Fruit fly (Drosophila melanogaster) whole organism, embryonic: ENCODE measurements around the gene CG9522.
A peak's percentile ranks its signal among the peaks of the same experiment; 100 is the strongest.

Experiments
- Adf1 ChIP-seq: fragments of 200-800 bp; sonication (Bioruptor generic); IDR thresholded peaks from 2 replicates; pipeline ENCODE4 v1.3.6; 2022; ENCODE audit warnings: missing biosample characterization, missing genetic modification characterization
- Aef1 ChIP-seq: fragments of 200-800 bp; sonication (Bioruptor generic); IDR thresholded peaks from 3 replicates; pipeline ENCODE4 v1.3.6; 2022; ENCODE audit warnings: missing biosample characterization, missing genetic modification characterization
- Atf-2 ChIP-seq: fragments of 200-800 bp; sonication (Bioruptor generic); optimal IDR thresholded peaks from 2 replicates; lab custom pipeline; 2016; ENCODE audit warnings: missing biosample characterization, missing genetic modification characterization
- CG10431 ChIP-seq: fragments of 200-800 bp; sonication (Bioruptor generic); optimal IDR thresholded peaks from 3 replicates; lab custom pipeline; 2018; ENCODE audit warnings: missing biosample characterization, mild to moderate bottlenecking, missing genetic modification characterization
- CG10565 ChIP-seq: fragments of 200-800 bp; sonication (Bioruptor generic); optimal IDR thresholded peaks from 3 replicates; lab custom pipeline; 2016; ENCODE audit warnings: missing biosample characterization, mild to moderate bottlenecking, missing genetic modification characterization
- CG12769 ChIP-seq: fragments of 200-800 bp; sonication (Bioruptor generic); optimal IDR thresholded peaks from 2 replicates; lab custom pipeline; 2019; ENCODE audit warnings: missing biosample characterization, mild to moderate bottlenecking, missing genetic modification characterization, moderate library complexity
- CG14860 ChIP-seq: fragments of 200-800 bp; sonication (Bioruptor generic); IDR thresholded peaks from 3 replicates; pipeline ENCODE4 v1.3.6; 2022; ENCODE audit warnings: missing biosample characterization, missing genetic modification characterization; ENCODE audit not compliant: partially characterized antibody
- CG16863 ChIP-seq: fragments of 200-800 bp; sonication (Bioruptor generic); optimal IDR thresholded peaks from 3 replicates; lab custom pipeline; 2016; ENCODE audit warnings: missing biosample characterization, missing genetic modification characterization
- CG17186 ChIP-seq: fragments of 200-800 bp; sonication (Bioruptor generic); optimal IDR thresholded peaks from 3 replicates; lab custom pipeline; 2017; ENCODE audit warnings: missing biosample characterization, missing genetic modification reagents, missing genetic modification characterization
- CG18011 ChIP-seq: fragments of 200-800 bp; sonication (Bioruptor generic); optimal IDR thresholded peaks from 2 replicates; lab custom pipeline; 2017; ENCODE audit warnings: missing biosample characterization, missing genetic modification characterization, mild to moderate bottlenecking, moderate library complexity, missing genotype
- CG33213 ChIP-seq: fragments of 200-800 bp; sonication (Bioruptor generic); optimal IDR thresholded peaks from 3 replicates; lab custom pipeline; 2016; ENCODE audit warnings: missing biosample characterization, missing genetic modification characterization
- CG42726 ChIP-seq: fragments of 200-800 bp; sonication (Bioruptor generic); IDR thresholded peaks from 2 replicates; pipeline ENCODE4 v1.3.6; 2022; ENCODE audit warnings: missing biosample characterization, missing genetic modification characterization; ENCODE audit not compliant: partially characterized antibody
- CG5180 ChIP-seq: fragments of 200-800 bp; sonication (Bioruptor generic); optimal IDR thresholded peaks from 3 replicates; lab custom pipeline; 2017; ENCODE audit warnings: missing biosample characterization, missing genetic modification characterization, mild to moderate bottlenecking, moderate library complexity, missing genetic modification reagents
- CG6272 ChIP-seq: fragments of 200-800 bp; sonication (Bioruptor generic); IDR thresholded peaks from 2 replicates; pipeline ENCODE4 v1.3.6; 2022; ENCODE audit warnings: missing biosample characterization, missing genetic modification characterization
- CG7745 ChIP-seq: fragments of 200-800 bp; sonication (Bioruptor generic); optimal IDR thresholded peaks from 2 replicates; lab custom pipeline; 2018; ENCODE audit warnings: missing biosample characterization, mild to moderate bottlenecking, missing genetic modification characterization, moderate library complexity
- CG7786 ChIP-seq: fragments of 200-800 bp; sonication (Bioruptor generic); optimal IDR thresholded peaks from 2 replicates; lab custom pipeline; 2016; ENCODE audit warnings: missing biosample characterization, missing genetic modification characterization
- CG9932 ChIP-seq: fragments of 200-800 bp; sonication (Bioruptor generic); IDR thresholded peaks from 2 replicates; pipeline ENCODE4 v1.3.6; 2022; ENCODE audit warnings: missing biosample characterization, missing genetic modification characterization
- CTCF ChIP-seq: fragments of 200-800 bp; sonication (Bioruptor generic); optimal IDR thresholded peaks from 2 replicates; lab custom pipeline; 2017; ENCODE audit warnings: missing biosample characterization, mild to moderate bottlenecking, missing genetic modification characterization, moderate library complexity
- Doc2 ChIP-seq: fragments of 200-800 bp; sonication (Bioruptor generic); IDR thresholded peaks from 2 replicates; pipeline ENCODE4 v1.3.6; 2022; ENCODE audit warnings: missing biosample characterization, missing genetic modification characterization
- Dref ChIP-seq: fragments of 200-800 bp; sonication (Bioruptor generic); IDR thresholded peaks from 2 replicates; pipeline ENCODE4 v1.3.6; 2022; ENCODE audit warnings: missing biosample characterization, missing genetic modification characterization
- E2f2 ChIP-seq: fragments of 200-800 bp; sonication (Bioruptor generic); IDR thresholded peaks from 2 replicates; pipeline ENCODE4 v1.3.6; 2022; ENCODE audit warnings: missing biosample characterization, missing genetic modification characterization
- Gug ChIP-seq: fragments of 200-800 bp; sonication (Bioruptor generic); IDR thresholded peaks from 4 replicates; pipeline ENCODE4 v1.3.6; 2022; ENCODE audit warnings: missing biosample characterization, missing genetic modification characterization
- HHEX ChIP-seq: fragments of 200-800 bp; sonication (Bioruptor generic); optimal IDR thresholded peaks from 3 replicates; lab custom pipeline; 2017; ENCODE audit warnings: missing biosample characterization, mild to moderate bottlenecking, missing genetic modification characterization, missing genetic modification reagents
- HLHmδ ChIP-seq: fragments of 200-800 bp; sonication (Bioruptor generic); optimal IDR thresholded peaks from 2 replicates; lab custom pipeline; 2018; ENCODE audit warnings: missing biosample characterization, mild to moderate bottlenecking, missing genetic modification characterization, moderate library complexity
- Hmx ChIP-seq: fragments of 200-800 bp; sonication (Bioruptor generic); optimal IDR thresholded peaks from 2 replicates; lab custom pipeline; 2016; ENCODE audit warnings: missing biosample characterization, missing genetic modification characterization
- Hr3 ChIP-seq: fragments of 200-800 bp; sonication (Bioruptor generic); optimal IDR thresholded peaks from 3 replicates; lab custom pipeline; 2016; ENCODE audit warnings: missing biosample characterization, missing genetic modification characterization
- Nf-YB ChIP-seq: fragments of 200-800 bp; sonication (Bioruptor generic); optimal IDR thresholded peaks from 3 replicates; lab custom pipeline; 2019; ENCODE audit warnings: missing biosample characterization, mild to moderate bottlenecking, missing genetic modification characterization, moderate library complexity
- NfI ChIP-seq: fragments of 200-800 bp; sonication (Bioruptor generic); optimal IDR thresholded peaks from 3 replicates; lab custom pipeline; 2018; ENCODE audit warnings: missing biosample characterization, mild to moderate bottlenecking, missing genetic modification characterization, moderate library complexity
- Rfx ChIP-seq: fragments of 200-800 bp; sonication (Bioruptor generic); IDR thresholded peaks from 2 replicates; pipeline ENCODE4 v1.3.6; 2022; ENCODE audit warnings: missing biosample characterization, missing genetic modification characterization
- Rx ChIP-seq: fragments of 200-800 bp; sonication (Bioruptor generic); IDR thresholded peaks from 2 replicates; pipeline ENCODE4 v1.3.6; 2022; ENCODE audit warnings: missing biosample characterization, missing genetic modification characterization
- bcd ChIP-seq: fragments of 200-800 bp; sonication (Bioruptor generic); optimal IDR thresholded peaks from 2 replicates; lab custom pipeline; 2017; ENCODE audit warnings: missing biosample characterization, mild to moderate bottlenecking, missing genetic modification characterization
- bsh ChIP-seq, 2 experiments: fragments of 200-800 bp; sonication (Bioruptor generic); optimal IDR thresholded peaks; 2 replicates each; lab custom pipeline; 2017 to 2018; ENCODE audit warnings: mild to moderate bottlenecking in 2 of 2, missing biosample characterization in 2 of 2, missing genetic modification characterization in 2 of 2, moderate library complexity in 1 of 2
- cad ChIP-seq: fragments of >200 bp; optimal IDR thresholded peaks from 2 replicates; lab custom pipeline; 2017; ENCODE audit warnings: missing biosample characterization, missing genetic modification characterization
- cas ChIP-seq: fragments of 200-800 bp; sonication (Bioruptor generic); IDR thresholded peaks from 2 replicates; pipeline ENCODE4 v1.3.6; 2022; ENCODE audit warnings: missing biosample characterization, missing genetic modification characterization
- crol ChIP-seq: fragments of 200-800 bp; sonication (Bioruptor generic); IDR thresholded peaks from 2 replicates; pipeline ENCODE4 v1.3.6; 2022; ENCODE audit warnings: missing biosample characterization, missing genetic modification characterization
- gcm ChIP-seq: fragments of 200-800 bp; sonication (Bioruptor generic); optimal IDR thresholded peaks from 2 replicates; lab custom pipeline; 2019; ENCODE audit warnings: missing biosample characterization, mild to moderate bottlenecking, missing genetic modification characterization, moderate library complexity
- grau ChIP-seq: fragments of 200-800 bp; optimal IDR thresholded peaks from 3 replicates; lab custom pipeline; 2019; ENCODE audit warnings: missing biosample characterization, mild to moderate bottlenecking, missing genetic modification characterization, moderate library complexity
- klu ChIP-seq: fragments of 200-800 bp; sonication (Bioruptor generic); IDR thresholded peaks from 2 replicates; pipeline ENCODE4 v1.3.6; 2022; ENCODE audit warnings: missing biosample characterization, missing genetic modification characterization
- maf-S ChIP-seq: fragments of 200-800 bp; sonication (Bioruptor generic); optimal IDR thresholded peaks from 2 replicates; lab custom pipeline; 2016; ENCODE audit warnings: missing biosample characterization, missing genetic modification characterization
- pb ChIP-seq: fragments of 200-800 bp; sonication (Bioruptor generic); optimal IDR thresholded peaks from 3 replicates; lab custom pipeline; 2016; ENCODE audit warnings: missing biosample characterization, missing genetic modification characterization
- pfk ChIP-seq: fragments of 200-800 bp; sonication (Bioruptor generic); optimal IDR thresholded peaks from 2 replicates; lab custom pipeline; 2018; ENCODE audit warnings: missing biosample characterization, mild to moderate bottlenecking, missing genetic modification characterization, moderate library complexity
- salm ChIP-seq: fragments of 200-800 bp; sonication (Bioruptor generic); optimal IDR thresholded peaks from 2 replicates; lab custom pipeline; 2018; ENCODE audit warnings: missing biosample characterization, mild to moderate bottlenecking, missing genetic modification characterization
- sqz ChIP-seq: fragments of 200-800 bp; sonication (Bioruptor generic); optimal IDR thresholded peaks from 3 replicates; lab custom pipeline; 2018; ENCODE audit warnings: missing biosample characterization, mild to moderate bottlenecking, missing genetic modification characterization
- stc ChIP-seq: fragments of 200-800 bp; sonication (Bioruptor generic); IDR thresholded peaks from 2 replicates; pipeline ENCODE4 v1.3.6; 2022; ENCODE audit warnings: missing biosample characterization, missing genetic modification characterization
- sug ChIP-seq: fragments of 200-800 bp; optimal IDR thresholded peaks from 2 replicates; lab custom pipeline; 2019; ENCODE audit warnings: missing biosample characterization, mild to moderate bottlenecking, missing genetic modification characterization, moderate library complexity
- trem ChIP-seq: fragments of 200-800 bp; optimal IDR thresholded peaks from 3 replicates; lab custom pipeline; 2019; ENCODE audit warnings: missing biosample characterization, mild to moderate bottlenecking, missing genetic modification characterization, moderate library complexity
- trh ChIP-seq: fragments of 200-800 bp; sonication (Bioruptor generic); optimal IDR thresholded peaks from 2 replicates; lab custom pipeline; 2016; ENCODE audit warnings: missing biosample characterization, missing genetic modification characterization
- tup ChIP-seq: fragments of 200-800 bp; sonication (Bioruptor generic); optimal IDR thresholded peaks from 2 replicates; lab custom pipeline; 2016; ENCODE audit warnings: missing biosample characterization, mild to moderate bottlenecking, missing genetic modification characterization, moderate library complexity
- wdn ChIP-seq: fragments of 200-800 bp; sonication (Bioruptor generic); IDR thresholded peaks from 2 replicates; pipeline ENCODE4 v1.3.6; 2022; ENCODE audit warnings: missing biosample characterization, missing genetic modification characterization
- wor ChIP-seq: fragments of 200-800 bp; sonication (Bioruptor generic); IDR thresholded peaks from 2 replicates; pipeline ENCODE4 v1.3.6; 2022; ENCODE audit warnings: missing biosample characterization, missing genetic modification characterization
- z ChIP-seq: fragments of 200-800 bp; sonication (Bioruptor generic); IDR thresholded peaks from 3 replicates; pipeline ENCODE4 v1.3.6; 2022; ENCODE audit warnings: missing biosample characterization, missing genetic modification characterization

CG9522 gene

DNA sequence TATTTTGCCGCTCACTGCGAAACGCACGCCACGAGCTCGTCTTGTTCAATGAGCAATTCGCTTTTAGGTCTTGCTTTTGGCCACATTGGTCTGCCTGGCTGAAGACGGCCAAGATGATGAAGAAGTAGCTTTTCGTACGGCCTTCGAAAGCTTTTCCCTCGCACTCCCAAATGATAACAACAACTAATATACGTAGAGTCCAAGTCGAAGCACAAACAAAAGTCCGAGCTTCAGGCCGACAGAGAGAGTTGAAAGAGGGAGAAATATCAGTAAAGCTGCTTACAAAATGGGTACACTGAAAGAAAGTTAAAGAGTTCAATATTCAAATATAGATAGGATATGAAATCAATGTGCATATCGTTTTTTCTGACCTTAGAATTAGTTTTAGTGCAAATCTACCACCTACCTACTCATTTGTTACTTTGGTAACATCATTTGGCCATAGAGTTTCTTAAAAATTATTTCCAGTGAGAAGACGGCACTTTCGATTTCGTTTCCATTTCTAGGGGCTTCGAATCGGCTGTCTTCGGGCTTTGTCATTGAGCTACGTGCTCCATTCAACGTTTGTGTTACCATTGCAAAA, 34.0 kb upstream of the CG9522 start, which contains the start of the genes CG45064 and CG45065 (continued):
- TF ChIP-seq CG10565 (peak; percentile 14), CG7786 (GFP tag; lab: Kevin White, UChicago) (peak; percentile 67), maf-S (peak; percentile 68), CG12769 (peak; percentile 85), Adf1 (GFP tag; lab: Robert Waterston, UW) (no peak), trh (GFP tag; lab: Kevin White, UChicago) (peak; percentile 16), salm (tag; lab: Kevin White, UChicago) (peak; percentile 79), HLHmδ (GFP tag; lab: Kevin White, UChicago) (no peak), CG16863 (peak; percentile 78), CG18011 (peak; percentile 32), wdn (GFP tag; lab: Robert Waterston, UW) (peak; percentile 56), CG5180 (peak; percentile 78), CG14860 (no peak), CG6272 (GFP tag; lab: Robert Waterston, UW) (peak; percentile 48), pfk (GFP tag; lab: Kevin White, UChicago) (no peak), grau (tag; lab: Kevin White, UChicago) (peak; percentile 82), pb (GFP tag; lab: Kevin White, UChicago) (peak; percentile 80), klu (no peak; the same call in 1 of the 2 replicates), Rfx (peak; percentile 67), stc (peak; percentile 90), HHEX (GFP tag; lab: Kevin White, UChicago) (peak; percentile 77), CG17186 (GFP tag; lab: Kevin White, UChicago) (peak; percentile 20), Dref (GFP tag; lab: Robert Waterston, UW) (no peak), CG42726 (GFP tag; lab: Robert Waterston, UW) (no peak), crol (no peak), CG7745 (tag; lab: Kevin White, UChicago) (no peak), Hmx (peak; percentile 57), bcd (peak; percentile 81), cas (GFP tag; lab: Robert Waterston, UW) (no peak), Atf-2 (GFP tag; lab: Kevin White, UChicago) (peak; percentile 73), cad (GFP tag; lab: Kevin White, UChicago) (no peak), gcm (GFP tag; lab: Kevin White, UChicago) (peak; percentile 84), Nf-YB (GFP tag; lab: Kevin White, UChicago) (peak; percentile 67), z (GFP tag; lab: Robert Waterston, UW) (no peak), Aef1 (GFP tag; lab: Robert Waterston, UW) (peak; percentile 69), CTCF (GFP tag; lab: Kevin White, UChicago) (peak; percentile 50), Gug (peak; percentile 65; the same call in 2 of the 4 replicates), CG9932 (GFP tag; lab: Robert Waterston, UW) (peak; percentile 70), Hr3 (GFP tag; lab: Kevin White, UChicago) (peak; percentile 76), bsh (GFP tag; optimal IDR thresholded peaks at IDR 0.05; lab: Kevin White, UChicago) (peak in 1 of 2 experiments; percentile 94), wor (GFP tag; lab: Robert Waterston, UW) (peak; percentile 86), NfI (peak; percentile 81), Rx (GFP tag; lab: Robert Waterston, UW) (peak; percentile 88), sqz (GFP tag; lab: Kevin White, UChicago) (peak; percentile 71), trem (tag; lab: Kevin White, UChicago) (peak; percentile 61), CG10431 (GFP tag; lab: Kevin White, UChicago) (peak; percentile 70), CG33213 (GFP tag; lab: Kevin White, UChicago) (peak; percentile 68), Doc2 (GFP tag; lab: Robert Waterston, UW) (no peak), sug (tag; lab: Kevin White, UChicago) (peak; percentile 40), E2f2 (peak; percentile 45; the same call in 1 of the 2 replicates), tup (GFP tag; lab: Kevin White, UChicago) (peak; percentile 27)
